Worm (Caenorhabditis elegans) whole organism, L2 larva: Measurements from ENCODE around the gene B0244.5.

ENCODE experiments used
- aly-2 ChIP-seq: fragments of 150-350 bp; optimal IDR thresholded peaks from 2 replicates; lab custom pipeline; 2014; ENCODE audit warnings: missing biosample characterization, missing genetic modification characterization
- ceh-82 ChIP-seq: fragments of 150-350 bp; optimal IDR thresholded peaks from 2 replicates; lab custom pipeline; 2014; ENCODE audit warnings: missing biosample characterization, missing genetic modification characterization
- dmd-4 ChIP-seq: sonication (generic microtip); optimal IDR thresholded peaks from 2 replicates; lab custom pipeline; 2017; ENCODE audit warnings: missing biosample characterization, missing genetic modification characterization
- egl-27 ChIP-seq: sonication (generic microtip); optimal IDR thresholded peaks from 3 replicates; lab custom pipeline; 2017; ENCODE audit warnings: missing biosample characterization, missing genetic modification reagents, missing genetic modification characterization
- lin-11 ChIP-seq: fragments of 150-350 bp; sonication (generic microtip); optimal IDR thresholded peaks from 2 replicates; lab custom pipeline; 2014; ENCODE audit warnings: missing biosample characterization, missing genetic modification characterization, inconsistent platforms, mixed read lengths
- mab-5 ChIP-seq: fragments of 150-350 bp; optimal IDR thresholded peaks from 2 replicates; lab custom pipeline; 2014; ENCODE audit warnings: missing biosample characterization, missing genetic modification characterization
- nhr-10 ChIP-seq: sonication (generic microtip); optimal IDR thresholded peaks from 2 replicates; lab custom pipeline; 2017; ENCODE audit warnings: missing biosample characterization, missing genetic modification characterization
- nhr-23 ChIP-seq: fragments of 150-350 bp; optimal IDR thresholded peaks from 2 replicates; lab custom pipeline; 2014; ENCODE audit warnings: missing biosample characterization, missing genetic modification reagents, missing genetic modification characterization
- nhr-77 ChIP-seq: fragments of 150-350 bp; optimal IDR thresholded peaks from 2 replicates; lab custom pipeline; 2014; ENCODE audit warnings: missing biosample characterization, missing genetic modification characterization
- sem-4 ChIP-seq: fragments of 150-350 bp; optimal IDR thresholded peaks from 2 replicates; lab custom pipeline; 2014; ENCODE audit warnings: missing biosample characterization, missing genetic modification reagents, missing genetic modification characterization
- skn-1 ChIP-seq: sonication (generic microtip); optimal IDR thresholded peaks from 2 replicates; lab custom pipeline; 2017; ENCODE audit warnings: missing biosample characterization, missing genetic modification characterization
- zag-1 ChIP-seq: fragments of 150-350 bp; optimal IDR thresholded peaks from 2 replicates; lab custom pipeline; 2014; ENCODE audit warnings: missing biosample characterization, missing genetic modification characterization
- ztf-11 ChIP-seq: sonication (generic microtip); optimal IDR thresholded peaks from 2 replicates; lab custom pipeline; 2017; ENCODE audit warnings: missing biosample characterization, missing genetic modification characterization
- ztf-4 ChIP-seq: fragments of 150-350 bp; optimal IDR thresholded peaks from 2 replicates; lab custom pipeline; 2014; ENCODE audit warnings: missing biosample characterization, missing genetic modification characterization

ce11 chrIII:5705228-5705888, 39.3 kb upstream of the B0244.5 start, which contains the start of gene swp-1:
- no peak for TF ChIP-seq dmd-4 (tag; lab: Kevin White, UChicago)
- no peak for TF ChIP-seq nhr-77
- TF ChIP-seq ztf-4 (tag; lab: Kevin White, UChicago), result no peak
- TF ChIP-seq ztf-11 (tag; lab: Kevin White, UChicago), result no peak
- TF ChIP-seq aly-2 (tag; lab: Kevin White, UChicago), result no peak
- no peak for TF ChIP-seq mab-5
- no peak for TF ChIP-seq skn-1
- TF ChIP-seq nhr-10 (tag; lab: Kevin White, UChicago), result no peak
- no peak for TF ChIP-seq nhr-23
- no peak for TF ChIP-seq ceh-82 (tag; lab: Kevin White, UChicago)
- TF ChIP-seq zag-1 (tag; lab: Kevin White, UChicago), result no peak
- no peak for TF ChIP-seq lin-11 (tag; lab: Kevin White, UChicago)
- TF ChIP-seq sem-4 (tag; lab: Kevin White, UChicago), result no peak
- no peak for TF ChIP-seq egl-27 (tag; lab: Kevin White, UChicago)
